Worm (Caenorhabditis elegans) whole organism, early embryonic: Measurements from ENCODE around the gene K09D9.9.

Source experiments
- B0310.2 ChIP-seq: sonication (generic microtip); optimal IDR thresholded peaks from 2 replicates; lab custom pipeline; 2016; ENCODE audit warnings: mild to moderate bottlenecking, missing genetic modification characterization, missing compliant biosample characterization
- F13C5.2 ChIP-seq: sonication (generic microtip); optimal IDR thresholded peaks from 2 replicates; lab custom pipeline; 2017; ENCODE audit warnings: mild to moderate bottlenecking, missing genetic modification characterization, inconsistent platforms, missing compliant biosample characterization
- aly-1 ChIP-seq: sonication (generic microtip); optimal IDR thresholded peaks from 2 replicates; lab custom pipeline; 2016; ENCODE audit warnings: missing genetic modification characterization, missing compliant biosample characterization
- ama-1 ChIP-seq: fragments of 150-350 bp; optimal IDR thresholded peaks from 2 replicates; lab custom pipeline; 2014
- ceh-13 ChIP-seq: fragments of 200-800 bp; sonication (Bioruptor generic); optimal IDR thresholded peaks from 2 replicates; lab custom pipeline; 2018; ENCODE audit warnings: mild to moderate bottlenecking, missing genetic modification characterization, missing compliant biosample characterization
- ceh-36 ChIP-seq: sonication (generic microtip); optimal IDR thresholded peaks from 2 replicates; lab custom pipeline; 2016; ENCODE audit warnings: missing genetic modification characterization, inconsistent platforms, missing compliant biosample characterization
- ets-7 ChIP-seq: sonication (generic microtip); optimal IDR thresholded peaks from 2 replicates; lab custom pipeline; 2016; ENCODE audit warnings: missing genotype, missing genetic modification characterization, missing compliant biosample characterization
- flt-1 ChIP-seq: fragments of 200-800 bp; sonication (Bioruptor generic); IDR thresholded peaks from 2 replicates; pipeline ENCODE4 v1.3.6; 2022; ENCODE audit warnings: missing genetic modification characterization, missing compliant biosample characterization
- hmbx-1 ChIP-seq: sonication (generic microtip); optimal IDR thresholded peaks from 2 replicates; lab custom pipeline; 2016; ENCODE audit warnings: mild to moderate bottlenecking, missing genetic modification characterization, missing compliant biosample characterization
- hmg-4 ChIP-seq: fragments of 200-800 bp; sonication (Bioruptor generic); optimal IDR thresholded peaks from 2 replicates; lab custom pipeline; 2018; ENCODE audit warnings: mild to moderate bottlenecking, missing genetic modification characterization, missing compliant biosample characterization
- hnd-1 ChIP-seq: sonication (generic microtip); optimal IDR thresholded peaks from 2 replicates; lab custom pipeline; 2016; ENCODE audit warnings: missing genetic modification characterization, missing compliant biosample characterization
- pes-1 ChIP-seq: fragments of 200-800 bp; sonication (Bioruptor generic); IDR thresholded peaks from 2 replicates; pipeline ENCODE4 v1.3.6; 2022; ENCODE audit warnings: missing genetic modification reagents, missing genetic modification characterization, missing compliant biosample characterization
- scrt-1 ChIP-seq: fragments of 200-800 bp; sonication (Bioruptor generic); IDR thresholded peaks from 2 replicates; pipeline ENCODE4 v1.3.6; 2022; ENCODE audit warnings: missing genetic modification characterization, missing compliant biosample characterization
- sea-1 ChIP-seq: fragments of 200-800 bp; sonication (Bioruptor generic); conservative IDR thresholded peaks from 2 replicates; pipeline ENCODE4 v1.3.6; 2022; ENCODE audit warnings: missing genetic modification characterization, missing compliant biosample characterization
- tbx-11 ChIP-seq: fragments of 200-800 bp; sonication (Bioruptor generic); IDR thresholded peaks from 2 replicates; pipeline ENCODE4 v1.3.6; 2022; ENCODE audit warnings: missing genetic modification characterization, missing compliant biosample characterization
- tbx-37 ChIP-seq: fragments of 200-800 bp; sonication (Bioruptor generic); conservative IDR thresholded peaks from 2 replicates; pipeline ENCODE4 v1.3.6; 2022; ENCODE audit warnings: missing genetic modification reagents, missing genetic modification characterization, missing compliant biosample characterization
- tra-4 ChIP-seq: sonication (generic microtip); optimal IDR thresholded peaks from 2 replicates; lab custom pipeline; 2017; ENCODE audit warnings: missing genetic modification characterization, missing compliant biosample characterization

The K09D9.9 gene

ce11 chrV:3994048-3994447 lies at the start of gene K09D9.9:
Gene K09D9.9 (minus strand): TSS chrV:3994148.
- no peak for TF ChIP-seq tbx-11 (GFP tag; lab: Robert Waterston, UW)
- no peak for TF ChIP-seq tra-4 (tag; lab: Kevin White, UChicago)
- TF ChIP-seq F13C5.2 (tag; lab: Kevin White, UChicago) = no peak
- no peak for TF ChIP-seq hmbx-1 (tag; lab: Kevin White, UChicago)
- no peak for TF ChIP-seq ceh-13 (GFP tag; lab: Kevin White, UChicago)

- TF ChIP-seq ama-1 (lab: Kevin White, UChicago) = no peak
- no peak for TF ChIP-seq B0310.2 (tag; lab: Kevin White, UChicago)
- TF ChIP-seq sea-1 = no peak
- TF ChIP-seq F13C5.2 (tag; lab: Kevin White, UChicago) = no peak
- no peak for TF ChIP-seq scrt-1 (GFP tag; lab: Robert Waterston, UW)
- no peak for TF ChIP-seq tra-4 (tag; lab: Kevin White, UChicago)
- no peak for TF ChIP-seq flt-1
- TF ChIP-seq tbx-37 (GFP tag; lab: Robert Waterston, UW) = no peak
- no peak for TF ChIP-seq ets-7 (tag; lab: Kevin White, UChicago)
- no peak for TF ChIP-seq ceh-36 (tag; lab: Kevin White, UChicago)
These were observed 49.7 kb upstream of the K09D9.9 start, which contains the start of gene phat-3 for ce11 chrV:4043632-4044031. Gene phat-3 (plus strand): TSS chrV:4043932.

- TF ChIP-seq sea-1 (no peak), aly-1 (tag; lab: Kevin White, UChicago) (no peak), B0310.2 (tag; lab: Kevin White, UChicago) (no peak), ceh-36 (tag; lab: Kevin White, UChicago) (no peak)
These were observed 48.0 kb upstream of the K09D9.9 start, which contains the start of the genes C49G7.10 and irg-2 for ce11 chrV:4041853-4042424. Gene C49G7.10 (minus strand): TSS chrV:4042021. Gene irg-2 (plus strand): TSS chrV:4042181.

- TF ChIP-seq flt-1 (no peak), pes-1 (GFP tag; lab: Robert Waterston, UW) (no peak), F13C5.2 (tag; lab: Kevin White, UChicago) (no peak), ceh-13 (GFP tag; lab: Kevin White, UChicago) (no peak)
These were observed 44.6 kb upstream of the K09D9.9 start for ce11 chrV:4038557-4038956.

- TF ChIP-seq aly-1 (tag; lab: Kevin White, UChicago) = no peak
- TF ChIP-seq flt-1 = no peak
- no peak for TF ChIP-seq hnd-1
- no peak for TF ChIP-seq tbx-11 (GFP tag; lab: Robert Waterston, UW)
- no peak for TF ChIP-seq tra-4 (tag; lab: Kevin White, UChicago)
- no peak for TF ChIP-seq hmg-4 (GFP tag; lab: Kevin White, UChicago)
These were observed 44.2 kb upstream of the K09D9.9 start, which contains the start of gene C49G7.12 for ce11 chrV:4038110-4038509. Gene C49G7.12 (plus strand): TSS chrV:4038410.

ce11 chrV:4035811-4036210 lies 41.9 kb upstream of the K09D9.9 start, which contains the start of gene C49G7.13:
Gene C49G7.13 (plus strand): TSS chrV:4036111.
- TF ChIP-seq tra-4 (tag; lab: Kevin White, UChicago) = no peak
- TF ChIP-seq scrt-1 (GFP tag; lab: Robert Waterston, UW) = no peak
- TF ChIP-seq ets-7 (tag; lab: Kevin White, UChicago) = no peak
- TF ChIP-seq B0310.2 (tag; lab: Kevin White, UChicago) = no peak
- TF ChIP-seq hmg-4 (GFP tag; lab: Kevin White, UChicago) = no peak
- no peak for TF ChIP-seq hmbx-1 (tag; lab: Kevin White, UChicago)
- no peak for TF ChIP-seq tbx-37 (GFP tag; lab: Robert Waterston, UW)
- TF ChIP-seq ama-1 (lab: Kevin White, UChicago) = no peak
- no peak for TF ChIP-seq flt-1
- TF ChIP-seq F13C5.2 (tag; lab: Kevin White, UChicago) = no peak
- no peak for TF ChIP-seq hnd-1
- TF ChIP-seq pes-1 (GFP tag; lab: Robert Waterston, UW) = no peak
- TF ChIP-seq aly-1 (tag; lab: Kevin White, UChicago) = no peak
- TF ChIP-seq sea-1 = no peak

ce11 chrV:4034303-4034702 lies 40.4 kb upstream of the K09D9.9 start, which contains the start of gene C49G7.7:
Gene C49G7.7 (plus strand): TSS chrV:4034476.
- TF ChIP-seq tra-4 (tag; lab: Kevin White, UChicago) (no peak), pes-1 (GFP tag; lab: Robert Waterston, UW) (no peak), B0310.2 (tag; lab: Kevin White, UChicago) (no peak), F13C5.2 (tag; lab: Kevin White, UChicago) (no peak), sea-1 (no peak)

ce11 chrV:4031319-4031718 lies 37.4 kb upstream of the K09D9.9 start, which contains the start of gene cyp-35A4:
Gene cyp-35A4 (plus strand): TSS chrV:4031619.
- no peak for TF ChIP-seq hmbx-1 (tag; lab: Kevin White, UChicago)
- no peak for TF ChIP-seq tbx-37 (GFP tag; lab: Robert Waterston, UW)
- TF ChIP-seq tra-4 (tag; lab: Kevin White, UChicago) = no peak
- no peak for TF ChIP-seq ceh-36 (tag; lab: Kevin White, UChicago)
- TF ChIP-seq hmg-4 (GFP tag; lab: Kevin White, UChicago) = no peak
- no peak for TF ChIP-seq B0310.2 (tag; lab: Kevin White, UChicago)
- TF ChIP-seq ama-1 (lab: Kevin White, UChicago) = no peak
- TF ChIP-seq aly-1 (tag; lab: Kevin White, UChicago) = no peak
- TF ChIP-seq tbx-11 (GFP tag; lab: Robert Waterston, UW) = no peak
- no peak for TF ChIP-seq F13C5.2 (tag; lab: Kevin White, UChicago)
